Fruit fly (Drosophila melanogaster) whole organism, prepupa: Measurements from ENCODE around the gene Ctr1A.

Experiments
- Blimp-1 ChIP-seq: fragments of 200-800 bp; sonication (Bioruptor generic); optimal IDR thresholded peaks from 3 replicates; lab custom pipeline; 2017; ENCODE audit warnings: missing biosample characterization, missing genetic modification characterization, mild to moderate bottlenecking, moderate library complexity, missing genetic modification reagents
- CG10669 ChIP-seq: fragments of 200-800 bp; sonication (Bioruptor generic); optimal IDR thresholded peaks from 3 replicates; lab custom pipeline; 2018; ENCODE audit warnings: missing biosample characterization, mild to moderate bottlenecking, missing genetic modification characterization, moderate library complexity
- CG11762 ChIP-seq: fragments of 200-800 bp; sonication (Bioruptor generic); optimal IDR thresholded peaks from 3 replicates; lab custom pipeline; 2016; ENCODE audit warnings: missing biosample characterization, missing genetic modification characterization; ENCODE audit not compliant: insufficient read depth
- CG11902 ChIP-seq: fragments of 200-800 bp; sonication (Bioruptor generic); optimal IDR thresholded peaks from 3 replicates; lab custom pipeline; 2016; ENCODE audit warnings: missing biosample characterization, missing genetic modification characterization
- CG15336 ChIP-seq: fragments of 200-800 bp; sonication (Bioruptor generic); IDR thresholded peaks from 2 replicates; pipeline ENCODE4 v1.3.6; 2022; ENCODE audit warnings: missing biosample characterization, missing genetic modification characterization
- CG1621 ChIP-seq: fragments of 200-800 bp; sonication (Bioruptor generic); optimal IDR thresholded peaks from 3 replicates; lab custom pipeline; 2018; ENCODE audit warnings: missing biosample characterization, mild to moderate bottlenecking, missing genetic modification characterization
- CG3032 ChIP-seq: fragments of 200-800 bp; optimal IDR thresholded peaks from 2 replicates; lab custom pipeline; 2019; ENCODE audit warnings: missing biosample characterization, mild to moderate bottlenecking, missing genetic modification characterization, moderate library complexity
- CG31627 ChIP-seq: fragments of 200-800 bp; sonication (Bioruptor generic); optimal IDR thresholded peaks from 3 replicates; lab custom pipeline; 2016; ENCODE audit warnings: missing biosample characterization, missing genetic modification characterization
- CG32006 ChIP-seq: fragments of 200-800 bp; sonication (Bioruptor generic); optimal IDR thresholded peaks from 3 replicates; lab custom pipeline; 2017; ENCODE audit warnings: missing biosample characterization, mild to moderate bottlenecking, missing genetic modification characterization
- CG34406 ChIP-seq: fragments of 200-800 bp; sonication (Bioruptor generic); optimal IDR thresholded peaks from 3 replicates; lab custom pipeline; 2016; ENCODE audit warnings: missing biosample characterization, missing genetic modification characterization
- CG6276 ChIP-seq: fragments of 200-800 bp; sonication (Bioruptor generic); optimal IDR thresholded peaks from 2 replicates; lab custom pipeline; 2017; ENCODE audit warnings: missing biosample characterization, mild to moderate bottlenecking, missing genetic modification characterization
- CG6792 ChIP-seq: fragments of 200-800 bp; sonication (Bioruptor generic); optimal IDR thresholded peaks from 3 replicates; lab custom pipeline; 2016; ENCODE audit warnings: missing biosample characterization, missing genetic modification characterization
- CG6854 ChIP-seq: fragments of 200-800 bp; sonication (Bioruptor generic); optimal IDR thresholded peaks from 2 replicates; lab custom pipeline; 2017; ENCODE audit warnings: missing biosample characterization, mild to moderate bottlenecking, missing genetic modification characterization
- CG8119 ChIP-seq: fragments of 200-800 bp; sonication (Bioruptor generic); IDR thresholded peaks from 3 replicates; pipeline ENCODE4 v1.3.6; 2022; ENCODE audit warnings: missing biosample characterization, missing genetic modification characterization
- CG8319 ChIP-seq: fragments of 200-800 bp; sonication (Bioruptor generic); optimal IDR thresholded peaks from 3 replicates; lab custom pipeline; 2016; ENCODE audit warnings: missing biosample characterization, missing genetic modification characterization
- CG8632 ChIP-seq: fragments of 200-800 bp; sonication (Bioruptor generic); optimal IDR thresholded peaks from 3 replicates; lab custom pipeline; 2016; ENCODE audit warnings: missing biosample characterization, missing genetic modification characterization
- CG9139 ChIP-seq: fragments of 200-800 bp; sonication (Bioruptor generic); optimal IDR thresholded peaks from 3 replicates; lab custom pipeline; 2017; ENCODE audit warnings: missing biosample characterization, mild to moderate bottlenecking, missing genetic modification characterization
- Eip78C ChIP-seq: fragments of 200-800 bp; sonication (Bioruptor generic); peaks from one replicate; lab custom pipeline; 2016; ENCODE audit warnings: missing biosample characterization, missing genetic modification characterization
- Eip93F ChIP-seq: fragments of 200-800 bp; sonication (Bioruptor generic); optimal IDR thresholded peaks from 2 replicates; lab custom pipeline; 2016; ENCODE audit warnings: missing biosample characterization, mild to moderate bottlenecking, missing genetic modification characterization
- Ets21C ChIP-seq: fragments of 200-800 bp; sonication (Bioruptor generic); optimal IDR thresholded peaks from 3 replicates; lab custom pipeline; 2016; ENCODE audit warnings: missing biosample characterization, missing genetic modification characterization
- Ets96B ChIP-seq: fragments of 200-800 bp; optimal IDR thresholded peaks from 2 replicates; lab custom pipeline; 2019; ENCODE audit warnings: missing biosample characterization, mild to moderate bottlenecking, missing genetic modification characterization, moderate library complexity
- Gug ChIP-seq: fragments of 200-800 bp; sonication (Bioruptor generic); IDR thresholded peaks from 2 replicates; pipeline ENCODE4 v1.3.6; 2022; ENCODE audit warnings: missing biosample characterization, missing genetic modification characterization
- Hr38 ChIP-seq: sonication (Bioruptor generic); optimal IDR thresholded peaks from 2 replicates; lab custom pipeline; 2016; ENCODE audit warnings: missing biosample characterization, missing genetic modification characterization
- Hr4 ChIP-seq: fragments of 200-800 bp; sonication (Bioruptor generic); optimal IDR thresholded peaks from 3 replicates; lab custom pipeline; 2016; ENCODE audit warnings: missing biosample characterization, missing genetic modification characterization
- Lpt ChIP-seq: fragments of 200-800 bp; sonication (Bioruptor generic); optimal IDR thresholded peaks from 3 replicates; lab custom pipeline; 2016; ENCODE audit warnings: missing biosample characterization, missing genetic modification characterization
- Met ChIP-seq: fragments of 200-800 bp; sonication (Bioruptor generic); optimal IDR thresholded peaks from 3 replicates; lab custom pipeline; 2016; ENCODE audit warnings: missing biosample characterization, missing genetic modification characterization
- Smox ChIP-seq: fragments of 200-800 bp; sonication (Bioruptor generic); optimal IDR thresholded peaks from 3 replicates; lab custom pipeline; 2016; ENCODE audit warnings: missing biosample characterization, missing genetic modification characterization
- acj6 ChIP-seq: fragments of 200-800 bp; sonication (Bioruptor generic); optimal IDR thresholded peaks from 3 replicates; lab custom pipeline; 2016; ENCODE audit warnings: missing biosample characterization, missing genetic modification characterization
- dac ChIP-seq: fragments of 200-800 bp; sonication (Bioruptor generic); optimal IDR thresholded peaks from 2 replicates; lab custom pipeline; 2017; ENCODE audit warnings: missing biosample characterization, mild to moderate bottlenecking, missing genetic modification characterization
- esn ChIP-seq: fragments of 200-800 bp; sonication (Bioruptor generic); optimal IDR thresholded peaks from 2 replicates; lab custom pipeline; 2016; ENCODE audit warnings: missing biosample characterization, mild to moderate bottlenecking, missing genetic modification characterization, moderate library complexity
- fd59A ChIP-seq: fragments of 200-800 bp; sonication (Bioruptor generic); optimal IDR thresholded peaks from 2 replicates; lab custom pipeline; 2017; ENCODE audit warnings: missing biosample characterization, mild to moderate bottlenecking, missing genetic modification characterization, missing genetic modification reagents
- fd85E ChIP-seq: fragments of 200-800 bp; sonication (Bioruptor generic); optimal IDR thresholded peaks from 3 replicates; lab custom pipeline; 2016; ENCODE audit warnings: missing biosample characterization, missing genetic modification characterization
- fkh ChIP-seq: fragments of 200-800 bp; sonication (Bioruptor generic); optimal IDR thresholded peaks from 3 replicates; lab custom pipeline; 2017; ENCODE audit warnings: missing biosample characterization, mild to moderate bottlenecking, missing genetic modification characterization, moderate library complexity
- lz ChIP-seq: fragments of 200-800 bp; sonication (Bioruptor generic); optimal IDR thresholded peaks from 3 replicates; lab custom pipeline; 2016; ENCODE audit warnings: missing biosample characterization, missing genetic modification characterization
- net ChIP-seq: fragments of 200-800 bp; sonication (Bioruptor generic); optimal IDR thresholded peaks from 3 replicates; lab custom pipeline; 2016; ENCODE audit warnings: missing biosample characterization, missing genetic modification characterization
- pdm3 ChIP-seq: fragments of 200-800 bp; sonication (Bioruptor generic); optimal IDR thresholded peaks from 3 replicates; lab custom pipeline; 2016; ENCODE audit warnings: missing biosample characterization, missing genetic modification characterization
- salr ChIP-seq, 2 experiments: fragments of 200-800 bp; sonication (Bioruptor generic); optimal IDR thresholded peaks; 3 replicates each; lab custom pipeline; 2016 to 2018; ENCODE audit warnings: missing biosample characterization in 2 of 2, missing genetic modification characterization in 2 of 2, mild to moderate bottlenecking in 1 of 2
- spab ChIP-seq: fragments of 200-800 bp; sonication (Bioruptor generic); optimal IDR thresholded peaks from 2 replicates; lab custom pipeline; 2017; ENCODE audit warnings: missing biosample characterization, mild to moderate bottlenecking, missing genetic modification characterization, missing genetic modification reagents
- vri ChIP-seq: fragments of 200-800 bp; sonication (Bioruptor generic); optimal IDR thresholded peaks from 3 replicates; lab custom pipeline; 2016; ENCODE audit warnings: missing biosample characterization, mild to moderate bottlenecking, missing genetic modification characterization

The Ctr1A gene

DNA sequence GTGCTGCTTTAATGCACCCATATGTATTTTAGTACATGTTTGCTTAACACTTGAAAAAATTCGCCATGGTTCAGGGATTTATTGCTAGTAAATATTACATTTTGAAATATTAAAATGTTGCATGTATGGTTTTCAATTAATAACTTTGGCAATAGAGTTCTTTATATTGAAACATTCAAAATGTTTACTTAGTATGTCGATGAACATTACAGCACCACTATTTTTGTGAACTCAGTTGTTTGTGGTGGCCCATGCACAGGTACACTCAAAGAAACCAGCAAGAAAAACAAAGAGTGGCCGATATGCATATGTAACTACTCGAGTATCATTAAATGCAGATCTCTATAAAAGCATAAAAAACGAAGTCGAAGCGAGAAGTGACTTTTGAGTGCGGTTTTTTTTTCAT lies 40.6 kb downstream of the Ctr1A start (continued):
- TF ChIP-seq dac (GFP tag; lab: Kevin White, UChicago) (peak; percentile 66), Ets21C (no peak), CG11762 (peak; percentile 44), CG9139 (GFP tag; lab: Kevin White, UChicago) (peak; percentile 58), salr (GFP tag; optimal IDR thresholded peaks at IDR 0.05; lab: Kevin White, UChicago) (peak; percentile 50 to 75), CG32006 (GFP tag; lab: Kevin White, UChicago) (peak; percentile 91), pdm3 (GFP tag; lab: Kevin White, UChicago) (peak; percentile 82), CG6276 (peak; percentile 80), Lpt (GFP tag; lab: Kevin White, UChicago) (peak; percentile 72), acj6 (GFP tag; lab: Kevin White, UChicago) (peak; percentile 65), CG8632 (GFP tag; lab: Kevin White, UChicago) (peak; percentile 51), CG11902 (GFP tag; lab: Kevin White, UChicago) (no peak), Blimp-1 (GFP tag; lab: Kevin White, UChicago) (no peak), CG6854 (GFP tag; lab: Kevin White, UChicago) (no peak), CG8119 (GFP tag; lab: Robert Waterston, UW) (peak; percentile 93), spab (peak; percentile 62), CG3032 (tag; lab: Kevin White, UChicago) (peak; percentile 75), lz (GFP tag; lab: Kevin White, UChicago) (peak; percentile 26)

DNA sequence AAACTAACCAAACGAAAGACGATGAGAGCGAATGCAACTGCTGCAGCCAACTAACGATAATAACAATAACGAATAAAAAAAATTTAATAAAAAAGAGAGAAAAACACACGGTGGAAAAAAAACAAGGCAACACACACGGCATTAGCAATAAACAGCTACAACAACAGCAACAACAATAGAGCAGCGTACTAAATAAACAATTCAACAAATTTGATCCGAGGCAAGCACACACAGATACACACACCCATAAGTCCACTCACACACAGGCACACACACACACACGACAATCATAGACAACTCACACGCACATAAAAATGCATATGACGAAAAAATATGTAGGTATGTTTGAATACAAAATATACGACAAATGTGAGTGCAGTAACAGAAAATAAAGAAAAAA lies 41.1 kb downstream of the Ctr1A start:
- TF ChIP-seq CG6792 = no peak
- peak; percentile 37 for TF ChIP-seq fkh (GFP tag; lab: Kevin White, UChicago)
- no peak for TF ChIP-seq Hr38 (GFP tag; lab: Kevin White, UChicago)
- no peak for TF ChIP-seq esn
- TF ChIP-seq CG8319 = no peak
- no peak for TF ChIP-seq net (GFP tag; lab: Kevin White, UChicago)
- no peak for TF ChIP-seq Hr4 (GFP tag; lab: Kevin White, UChicago)
- no peak for TF ChIP-seq CG1621 (tag; lab: Kevin White, UChicago)
- TF ChIP-seq CG6276 = peak; percentile 53
- TF ChIP-seq acj6 (GFP tag; lab: Kevin White, UChicago) = no peak
- peak; percentile 53; the same call in 1 of the 2 replicates for TF ChIP-seq CG15336
- TF ChIP-seq lz (GFP tag; lab: Kevin White, UChicago) = no peak
- TF ChIP-seq Ets96B (tag; lab: Kevin White, UChicago) = no peak
- no peak for TF ChIP-seq CG11902 (GFP tag; lab: Kevin White, UChicago)
- no peak for TF ChIP-seq fd59A (GFP tag; lab: Kevin White, UChicago)
- no peak for TF ChIP-seq CG34406 (GFP tag; lab: Kevin White, UChicago)
- TF ChIP-seq Lpt (GFP tag; lab: Kevin White, UChicago) = no peak
- TF ChIP-seq CG31627 (GFP tag; lab: Kevin White, UChicago) = no peak
- no peak for TF ChIP-seq Smox (GFP tag; lab: Kevin White, UChicago)
- TF ChIP-seq CG8632 (GFP tag; lab: Kevin White, UChicago) = no peak
- no peak for TF ChIP-seq Gug
- no peak for TF ChIP-seq fd85E
- TF ChIP-seq Eip93F (GFP tag; lab: Kevin White, UChicago) = no peak
- no peak for TF ChIP-seq spab
- no peak for TF ChIP-seq Met (GFP tag; lab: Kevin White, UChicago)
- peak; percentile 34; the same call in 1 of the 3 replicates for TF ChIP-seq CG8119 (GFP tag; lab: Robert Waterston, UW)
- TF ChIP-seq vri (GFP tag; lab: Kevin White, UChicago) = no peak
- TF ChIP-seq Eip78C (GFP tag; lab: Kevin White, UChicago) = no peak
- TF ChIP-seq dac (GFP tag; lab: Kevin White, UChicago) = no peak
- no peak for TF ChIP-seq CG10669 (GFP tag; lab: Kevin White, UChicago)
- TF ChIP-seq, all 60 proteins: peak for 4
